Worm (Caenorhabditis elegans) whole organism, young adult: ENCODE data around the gene ecps-2.
A peak's percentile ranks its signal among the peaks of the same experiment; 100 is the strongest.
"Not testable (repeated sequence)": the region's sequence is repeated elsewhere in the genome, so short reads cannot be mapped to it uniquely, and the experiment has no call there.

Experiments used
- B0019.2 ChIP-seq: fragments of 200-800 bp; sonication (Bioruptor generic); conservative IDR thresholded peaks from 2 replicates; pipeline ENCODE4 v1.3.6; 2022; ENCODE audit warnings: missing genetic modification reagents, missing genetic modification characterization, missing compliant biosample characterization
- C06A6.2 ChIP-seq: fragments of 200-800 bp; sonication (Bioruptor generic); conservative IDR thresholded peaks from 2 replicates; pipeline ENCODE4 v1.3.6; 2022; ENCODE audit warnings: missing genetic modification characterization, missing compliant biosample characterization
- K11D2.4 ChIP-seq: fragments of 200-800 bp; sonication (Bioruptor generic); IDR thresholded peaks from 2 replicates; pipeline ENCODE4 v1.3.6; 2022; ENCODE audit warnings: missing genetic modification reagents, missing genetic modification characterization, missing compliant biosample characterization
- K12H6.12 ChIP-seq: fragments of 200-800 bp; sonication (Bioruptor generic); optimal IDR thresholded peaks from 2 replicates; lab custom pipeline; 2018; ENCODE audit warnings: mild to moderate bottlenecking, missing genetic modification characterization, missing compliant biosample characterization
- Y53G8AR.9 ChIP-seq: fragments of 200-800 bp; sonication (Bioruptor generic); conservative IDR thresholded peaks from 2 replicates; pipeline ENCODE4 v1.3.6; 2022; ENCODE audit warnings: missing genetic modification reagents, missing genetic modification characterization, missing compliant biosample characterization
- Y67H2A.10 ChIP-seq: fragments of 200-800 bp; sonication (Bioruptor generic); conservative IDR thresholded peaks from 2 replicates; pipeline ENCODE4 v1.3.6; 2022; ENCODE audit warnings: missing genetic modification reagents, missing genetic modification characterization, missing compliant biosample characterization
- Y79H2A.3 ChIP-seq: fragments of 200-800 bp; sonication (Bioruptor generic); conservative IDR thresholded peaks from 2 replicates; pipeline ENCODE4 v1.3.6; 2022; ENCODE audit warnings: missing genetic modification reagents, missing genetic modification characterization, missing compliant biosample characterization
- Y95B8A.8 ChIP-seq: fragments of 200-800 bp; sonication (Bioruptor generic); IDR thresholded peaks from 2 replicates; pipeline ENCODE4 v1.3.6; 2022; ENCODE audit warnings: missing genetic modification reagents, missing genetic modification characterization, missing compliant biosample characterization
- aptf-2 ChIP-seq: fragments of 200-800 bp; sonication (Bioruptor generic); conservative IDR thresholded peaks from 2 replicates; pipeline ENCODE4 v1.3.6; 2022; ENCODE audit warnings: missing genetic modification reagents, missing genetic modification characterization, missing compliant biosample characterization
- attf-3 ChIP-seq: fragments of 200-800 bp; sonication (Bioruptor generic); conservative IDR thresholded peaks from 2 replicates; pipeline ENCODE4 v1.3.6; 2022; ENCODE audit warnings: missing genetic modification reagents, missing genetic modification characterization, missing compliant biosample characterization
- attf-5 ChIP-seq: fragments of 200-800 bp; sonication (Bioruptor generic); optimal IDR thresholded peaks from 2 replicates; lab custom pipeline; 2018; ENCODE audit warnings: mild to moderate bottlenecking, missing genetic modification characterization, missing compliant biosample characterization
- bed-2 ChIP-seq: fragments of 200-800 bp; sonication (Bioruptor generic); IDR thresholded peaks from 2 replicates; pipeline ENCODE4 v1.3.6; 2022; ENCODE audit warnings: missing genetic modification reagents, missing genetic modification characterization, missing compliant biosample characterization
- cebp-1 ChIP-seq, 2 experiments: fragments of 200-800 bp in 1 of 2; sonication (Bioruptor generic) in 1 of 2; sonication (generic microtip) in 1 of 2; IDR thresholded peaks in 1 of 2; optimal IDR thresholded peaks in 1 of 2; 2 replicates each; pipeline versions ENCODE4 v1.3.6 to Lab custom; 2017 to 2022; ENCODE audit warnings: missing compliant biosample characterization in 2 of 2, missing genetic modification characterization in 2 of 2, mild to moderate bottlenecking in 1 of 2, missing genetic modification reagents in 1 of 2, moderate library complexity in 1 of 2
- ceh-100 ChIP-seq: fragments of 200-800 bp; sonication (Bioruptor generic); IDR thresholded peaks from 2 replicates; pipeline ENCODE4 v1.3.6; 2022; ENCODE audit warnings: missing genetic modification reagents, missing genetic modification characterization, missing compliant biosample characterization
- ceh-27 ChIP-seq: fragments of 200-800 bp; sonication (Bioruptor generic); optimal IDR thresholded peaks from 2 replicates; lab custom pipeline; 2018; ENCODE audit warnings: mild to moderate bottlenecking, missing genetic modification characterization, moderate library complexity, missing compliant biosample characterization
- ceh-40 ChIP-seq: fragments of 200-800 bp; sonication (Bioruptor generic); IDR thresholded peaks from 2 replicates; pipeline ENCODE4 v1.3.6; 2022; ENCODE audit warnings: missing genetic modification characterization, missing compliant biosample characterization
- ceh-91 ChIP-seq: fragments of 200-800 bp; sonication (Bioruptor generic); IDR thresholded peaks from 2 replicates; pipeline ENCODE4 v1.3.6; 2022; ENCODE audit warnings: missing genetic modification reagents, missing genetic modification characterization, missing compliant biosample characterization
- dox-1 ChIP-seq: fragments of 200-800 bp; sonication (Bioruptor generic); IDR thresholded peaks from 2 replicates; pipeline ENCODE4 v1.3.6; 2022; ENCODE audit warnings: missing genetic modification reagents, missing genetic modification characterization, missing compliant biosample characterization
- egl-44 ChIP-seq: fragments of 200-800 bp; sonication (Bioruptor generic); IDR thresholded peaks from 2 replicates; pipeline ENCODE4 v1.3.6; 2022; ENCODE audit warnings: missing genetic modification reagents, missing genetic modification characterization, missing compliant biosample characterization
- egrh-3 ChIP-seq: fragments of 200-800 bp; sonication (Bioruptor generic); IDR thresholded peaks from 2 replicates; pipeline ENCODE4 v1.3.6; 2022; ENCODE audit warnings: missing genetic modification reagents, missing genetic modification characterization, missing compliant biosample characterization
- hmg-1.2 ChIP-seq: fragments of 200-800 bp; sonication (Bioruptor generic); IDR thresholded peaks from 2 replicates; pipeline ENCODE4 v1.3.6; 2022; ENCODE audit warnings: missing genetic modification reagents, missing genetic modification characterization, missing compliant biosample characterization
- hsf-1 ChIP-seq: fragments of 200-800 bp; sonication (Bioruptor generic); IDR thresholded peaks from 2 replicates; pipeline ENCODE4 v1.3.6; 2022; ENCODE audit warnings: missing genetic modification reagents, missing genetic modification characterization, missing compliant biosample characterization
- let-526 ChIP-seq: fragments of 200-800 bp; sonication (Bioruptor generic); IDR thresholded peaks from 2 replicates; pipeline ENCODE4 v1.3.6; 2022; ENCODE audit warnings: missing genetic modification reagents, missing genetic modification characterization, missing compliant biosample characterization
- let-607 ChIP-seq, 2 experiments: fragments of 200-800 bp in 1 of 2; sonication (Bioruptor generic) in 1 of 2; sonication (generic microtip) in 1 of 2; optimal IDR thresholded peaks; 2 replicates each; lab custom pipeline; 2016 to 2018; ENCODE audit warnings: mild to moderate bottlenecking in 2 of 2, missing compliant biosample characterization in 2 of 2, missing genetic modification characterization in 2 of 2, moderate library complexity in 2 of 2, missing genotype in 1 of 2
- lin-35 ChIP-seq, 3 experiments: fragments of 150-350 bp in 2 of 3; sonication (generic microtip) in 1 of 3; optimal IDR thresholded peaks; 2 replicates each; lab custom pipeline; 2014 to 2018; ENCODE audit warnings: missing biosample characterization in 3 of 3, missing genetic modification characterization in 3 of 3, missing genetic modification reagents in 3 of 3
- lin-54 ChIP-seq: fragments of 200-800 bp; sonication (Bioruptor generic); optimal IDR thresholded peaks from 2 replicates; lab custom pipeline; 2018; ENCODE audit warnings: mild to moderate bottlenecking, missing genetic modification characterization, missing compliant biosample characterization
- lir-1 ChIP-seq: fragments of 200-800 bp; sonication (Bioruptor generic); conservative IDR thresholded peaks from 2 replicates; pipeline ENCODE4 v1.3.6; 2022; ENCODE audit warnings: missing genetic modification reagents, missing genetic modification characterization, missing compliant biosample characterization
- lsl-1 ChIP-seq: fragments of 200-800 bp; sonication (Bioruptor generic); optimal IDR thresholded peaks from 2 replicates; lab custom pipeline; 2018; ENCODE audit warnings: mild to moderate bottlenecking, missing genetic modification characterization, moderate library complexity, missing compliant biosample characterization
- madf-10 ChIP-seq: sonication (generic microtip); optimal IDR thresholded peaks from 2 replicates; lab custom pipeline; 2016; ENCODE audit warnings: mild to moderate bottlenecking, missing genetic modification characterization, missing compliant biosample characterization
- madf-6 ChIP-seq: fragments of 200-800 bp; sonication (Bioruptor generic); IDR thresholded peaks from 2 replicates; pipeline ENCODE4 v1.3.6; 2022; ENCODE audit warnings: missing genetic modification reagents, missing genetic modification characterization, missing compliant biosample characterization
- madf-8 ChIP-seq: fragments of 200-800 bp; sonication (Bioruptor generic); conservative IDR thresholded peaks from 2 replicates; pipeline ENCODE4 v1.3.6; 2022; ENCODE audit warnings: missing genetic modification reagents, missing genetic modification characterization, missing compliant biosample characterization
- mcd-1 ChIP-seq: fragments of 200-800 bp; sonication (Bioruptor generic); IDR thresholded peaks from 2 replicates; pipeline ENCODE4 v1.3.6; 2022; ENCODE audit warnings: missing genetic modification reagents, missing genetic modification characterization, missing compliant biosample characterization
- nfyb-1 ChIP-seq: fragments of 200-800 bp; sonication (Bioruptor generic); IDR thresholded peaks from 2 replicates; pipeline ENCODE4 v1.3.6; 2022; ENCODE audit warnings: missing genetic modification reagents, missing genetic modification characterization, missing compliant biosample characterization
- rcor-1 ChIP-seq: fragments of 200-800 bp; sonication (Bioruptor generic); IDR thresholded peaks from 2 replicates; pipeline ENCODE4 v1.3.6; 2022; ENCODE audit warnings: missing genetic modification reagents, missing genetic modification characterization, missing compliant biosample characterization
- snpc-1.3 ChIP-seq: sonication (generic microtip); optimal IDR thresholded peaks from 2 replicates; lab custom pipeline; 2017; ENCODE audit warnings: missing genetic modification characterization, mild to moderate bottlenecking, missing compliant biosample characterization, antibody characterized with exemption, moderate library complexity, missing genotype, missing genetic modification reagents; ENCODE audit not compliant: insufficient read depth
- snpc-4 ChIP-seq, 5 experiments: fragments of 150-350 bp in 1 of 5; sonication (generic microtip) in 4 of 5; optimal IDR thresholded peaks; 2 replicates each; lab custom pipeline; 2014 to 2018; ENCODE audit warnings: missing genetic modification characterization in 5 of 5, missing biosample characterization in 3 of 5, antibody characterized with exemption in 2 of 5, mild to moderate bottlenecking in 2 of 5, missing compliant biosample characterization in 2 of 5, missing genotype in 2 of 5, moderate library complexity in 2 of 5, missing genetic modification reagents in 1 of 5
- tbp1 ChIP-seq: fragments of 200-800 bp; sonication (Bioruptor generic); optimal IDR thresholded peaks from 2 replicates; lab custom pipeline; 2018; ENCODE audit warnings: mild to moderate bottlenecking, missing genetic modification characterization, missing compliant biosample characterization
- tlf-1 ChIP-seq: fragments of 200-800 bp; sonication (Bioruptor generic); optimal IDR thresholded peaks from 2 replicates; lab custom pipeline; 2018; ENCODE audit warnings: mild to moderate bottlenecking, missing genetic modification characterization, missing compliant biosample characterization
- xnd-1 ChIP-seq: sonication (generic microtip); optimal IDR thresholded peaks from 2 replicates; lab custom pipeline; 2016; ENCODE audit warnings: missing genotype, missing genetic modification reagents, missing genetic modification characterization, missing compliant biosample characterization
- ztf-18 ChIP-seq: sonication (generic microtip); optimal IDR thresholded peaks from 2 replicates; lab custom pipeline; 2016; ENCODE audit warnings: missing genotype, mild to moderate bottlenecking, missing genetic modification characterization, missing compliant biosample characterization
- ztf-25 ChIP-seq: fragments of 200-800 bp; sonication (Bioruptor generic); IDR thresholded peaks from 2 replicates; pipeline ENCODE4 v1.3.6; 2022; ENCODE audit warnings: missing genetic modification reagents, missing genetic modification characterization, missing compliant biosample characterization
- ztf-28 ChIP-seq: fragments of 200-800 bp; sonication (Bioruptor generic); IDR thresholded peaks from 2 replicates; pipeline ENCODE4 v1.3.6; 2022; ENCODE audit warnings: missing genetic modification reagents, missing genetic modification characterization, missing compliant biosample characterization

The ecps-2 gene

ce11 chrIII:10435938-10436842 lies 6.7 kb upstream of the ecps-2 start, which contains the start of the genes smrd-1 and enu-3.1:
Gene smrd-1, minus strand, starts transcription at chrIII:10435988.
Gene enu-3.1, plus strand, starts transcription at chrIII:10436276.
- peak; percentile 48; the same call in 1 of the 2 replicates for TF ChIP-seq aptf-2 (GFP tag; lab: Robert Waterston, UW)
- peak; percentile 28; the same call in 1 of the 2 replicates for TF ChIP-seq Y67H2A.10
- peak; percentile 61; the same call in 1 of the 2 replicates for TF ChIP-seq nfyb-1 (GFP tag; lab: Robert Waterston, UW)
- TF ChIP-seq snpc-4 (GFP tag; optimal IDR thresholded peaks at IDR 0.05; lab: Kevin White, UChicago): not testable (repeated sequence)
- peak in 2 of 4 experiments; percentile 33 to 42 for TF ChIP-seq snpc-4 (tag; optimal IDR thresholded peaks at IDR 0.05; lab: Kevin White, UChicago)
- TF ChIP-seq ztf-28: peak; percentile 79; the same call in 1 of the 2 replicates
- TF ChIP-seq ceh-91 (GFP tag; lab: Robert Waterston, UW): peak; percentile 61
- TF ChIP-seq Y79H2A.3 (GFP tag; lab: Robert Waterston, UW): 0 out of 2 replicates have a peak, but pooled peaks have one; percentile 7
- peak; percentile 87 for TF ChIP-seq lin-54
- TF ChIP-seq ztf-25 (GFP tag; lab: Robert Waterston, UW): 0 out of 2 replicates have a peak, but pooled peaks have one; percentile 37
- TF ChIP-seq dox-1: peak; percentile 88
- peak; percentile 22 for TF ChIP-seq xnd-1 (tag; lab: Kevin White, UChicago)
- TF ChIP-seq ceh-40 (GFP tag; lab: Robert Waterston, UW): peak; percentile 47; the same call in 1 of the 2 replicates
- peak; percentile 70 for TF ChIP-seq B0019.2 (GFP tag; lab: Robert Waterston, UW)
- peak; percentile 32 for TF ChIP-seq ceh-27 (GFP tag; lab: Kevin White, UChicago)
- peak; percentile 58; the same call in 1 of the 2 replicates for TF ChIP-seq K11D2.4 (GFP tag; lab: Robert Waterston, UW)
- peak; percentile 83 for TF ChIP-seq attf-5 (GFP tag; lab: Kevin White, UChicago)
- peak; percentile 84 for TF ChIP-seq rcor-1
- TF ChIP-seq lir-1 (GFP tag; lab: Robert Waterston, UW): 0 out of 2 replicates have a peak, but pooled peaks have one; percentile 24
- peak; percentile 51; the same call in 1 of the 2 replicates for TF ChIP-seq Y53G8AR.9 (GFP tag; lab: Robert Waterston, UW)
- 0 out of 2 replicates have a peak, but pooled peaks have one; percentile 34 for TF ChIP-seq madf-8 (GFP tag; lab: Robert Waterston, UW)
- TF ChIP-seq egrh-3 (GFP tag; lab: Robert Waterston, UW): peak; percentile 67
- TF ChIP-seq lin-35 (GFP tag; optimal IDR thresholded peaks at IDR 0.05; lab: Kevin White, UChicago): peak in 1 of 3 experiments; percentile 64
- TF ChIP-seq bed-2: peak; percentile 51; the same call in 1 of the 2 replicates
- peak; percentile 65 for TF ChIP-seq ztf-18 (tag; lab: Kevin White, UChicago)
- peak; percentile 62; the same call in 1 of the 2 replicates for TF ChIP-seq Y95B8A.8
- TF ChIP-seq madf-10: peak; percentile 41
- TF ChIP-seq mcd-1 (GFP tag; lab: Robert Waterston, UW): peak; percentile 85
- TF ChIP-seq let-607 (tag; optimal IDR thresholded peaks at IDR 0.05; lab: Kevin White, UChicago): peak in 1 of 2 experiments; percentile 22
- peak; percentile 62 for TF ChIP-seq hsf-1 (GFP tag; lab: Robert Waterston, UW)
- peak; percentile 14 for TF ChIP-seq snpc-1.3
- peak; percentile 53 for TF ChIP-seq K12H6.12
- TF ChIP-seq tbp1 (GFP tag; lab: Kevin White, UChicago): peak; percentile 28
- TF ChIP-seq ceh-100: peak; percentile 95
- TF ChIP-seq C06A6.2 (GFP tag; lab: Robert Waterston, UW): 0 out of 2 replicates have a peak, but pooled peaks have one; percentile 27
- peak; percentile 5 for TF ChIP-seq tlf-1 (GFP tag; lab: Kevin White, UChicago)
- peak; percentile 73 for TF ChIP-seq madf-6 (GFP tag; lab: Robert Waterston, UW)
- TF ChIP-seq egl-44: 0 out of 2 replicates have a peak, but pooled peaks have one; percentile 18
- TF ChIP-seq attf-3 (GFP tag; lab: Robert Waterston, UW): peak; percentile 63; the same call in 1 of the 2 replicates
- peak; percentile 54 for TF ChIP-seq hmg-1.2
- TF ChIP-seq cebp-1 (GFP tag; IDR thresholded peaks at IDR 0.05; lab: Robert Waterston, UW): peak; percentile 59
- TF ChIP-seq cebp-1 (tag; optimal IDR thresholded peaks at IDR 0.05; lab: Kevin White, UChicago): peak; percentile 57
- TF ChIP-seq lsl-1: peak; percentile 58
- TF ChIP-seq let-526 (GFP tag; lab: Robert Waterston, UW): 0 out of 2 replicates have a peak, but pooled peaks have one; percentile 10
